Fruit fly (Drosophila melanogaster) whole organism, prepupa: ENCODE measurements around the gene tara.

Source experiments
- Blimp-1 ChIP-seq: fragments of 200-800 bp; sonication (Bioruptor generic); optimal IDR thresholded peaks from 3 replicates; lab custom pipeline; 2017; ENCODE audit warnings: missing biosample characterization, missing genetic modification characterization, mild to moderate bottlenecking, moderate library complexity, missing genetic modification reagents
- CG10631 ChIP-seq: fragments of 200-800 bp; sonication (Bioruptor generic); optimal IDR thresholded peaks from 2 replicates; lab custom pipeline; 2016; ENCODE audit warnings: missing biosample characterization, missing genetic modification characterization
- CG11294 ChIP-seq: fragments of 200-800 bp; sonication (Bioruptor generic); IDR thresholded peaks from 2 replicates; pipeline ENCODE4 v1.3.6; 2022; ENCODE audit warnings: missing biosample characterization, missing genetic modification characterization
- CG11902 ChIP-seq: fragments of 200-800 bp; sonication (Bioruptor generic); optimal IDR thresholded peaks from 3 replicates; lab custom pipeline; 2016; ENCODE audit warnings: missing biosample characterization, missing genetic modification characterization
- CG1621 ChIP-seq: fragments of 200-800 bp; sonication (Bioruptor generic); optimal IDR thresholded peaks from 3 replicates; lab custom pipeline; 2018; ENCODE audit warnings: missing biosample characterization, mild to moderate bottlenecking, missing genetic modification characterization
- CG3032 ChIP-seq: fragments of 200-800 bp; optimal IDR thresholded peaks from 2 replicates; lab custom pipeline; 2019; ENCODE audit warnings: missing biosample characterization, mild to moderate bottlenecking, missing genetic modification characterization, moderate library complexity
- CG31627 ChIP-seq: fragments of 200-800 bp; sonication (Bioruptor generic); optimal IDR thresholded peaks from 3 replicates; lab custom pipeline; 2016; ENCODE audit warnings: missing biosample characterization, missing genetic modification characterization
- CG34406 ChIP-seq: fragments of 200-800 bp; sonication (Bioruptor generic); optimal IDR thresholded peaks from 3 replicates; lab custom pipeline; 2016; ENCODE audit warnings: missing biosample characterization, missing genetic modification characterization
- CG3919 ChIP-seq: fragments of 200-800 bp; sonication (Bioruptor generic); optimal IDR thresholded peaks from 3 replicates; lab custom pipeline; 2016; ENCODE audit warnings: missing biosample characterization, missing genetic modification characterization
- CG4318 ChIP-seq: fragments of 200-800 bp; sonication (Bioruptor generic); optimal IDR thresholded peaks from 3 replicates; lab custom pipeline; 2017; ENCODE audit warnings: missing biosample characterization, mild to moderate bottlenecking, missing genetic modification characterization
- CG6276 ChIP-seq: fragments of 200-800 bp; sonication (Bioruptor generic); optimal IDR thresholded peaks from 2 replicates; lab custom pipeline; 2017; ENCODE audit warnings: missing biosample characterization, mild to moderate bottlenecking, missing genetic modification characterization
- CG6808 ChIP-seq: fragments of 200-800 bp; sonication (Bioruptor generic); optimal IDR thresholded peaks from 3 replicates; lab custom pipeline; 2017; ENCODE audit warnings: missing biosample characterization, missing genetic modification characterization, mild to moderate bottlenecking, moderate library complexity, missing genetic modification reagents
- CG6854 ChIP-seq: fragments of 200-800 bp; sonication (Bioruptor generic); optimal IDR thresholded peaks from 2 replicates; lab custom pipeline; 2017; ENCODE audit warnings: missing biosample characterization, mild to moderate bottlenecking, missing genetic modification characterization
- CG8119 ChIP-seq: fragments of 200-800 bp; sonication (Bioruptor generic); IDR thresholded peaks from 3 replicates; pipeline ENCODE4 v1.3.6; 2022; ENCODE audit warnings: missing biosample characterization, missing genetic modification characterization
- CG8319 ChIP-seq: fragments of 200-800 bp; sonication (Bioruptor generic); optimal IDR thresholded peaks from 3 replicates; lab custom pipeline; 2016; ENCODE audit warnings: missing biosample characterization, missing genetic modification characterization
- CG9139 ChIP-seq: fragments of 200-800 bp; sonication (Bioruptor generic); optimal IDR thresholded peaks from 3 replicates; lab custom pipeline; 2017; ENCODE audit warnings: missing biosample characterization, mild to moderate bottlenecking, missing genetic modification characterization
- Eip78C ChIP-seq: fragments of 200-800 bp; sonication (Bioruptor generic); peaks from one replicate; lab custom pipeline; 2016; ENCODE audit warnings: missing biosample characterization, missing genetic modification characterization
- Ets21C ChIP-seq: fragments of 200-800 bp; sonication (Bioruptor generic); optimal IDR thresholded peaks from 3 replicates; lab custom pipeline; 2016; ENCODE audit warnings: missing biosample characterization, missing genetic modification characterization
- Gug ChIP-seq: fragments of 200-800 bp; sonication (Bioruptor generic); IDR thresholded peaks from 2 replicates; pipeline ENCODE4 v1.3.6; 2022; ENCODE audit warnings: missing biosample characterization, missing genetic modification characterization
- Hr38 ChIP-seq: sonication (Bioruptor generic); optimal IDR thresholded peaks from 2 replicates; lab custom pipeline; 2016; ENCODE audit warnings: missing biosample characterization, missing genetic modification characterization
- Hr39 ChIP-seq: fragments of 200-800 bp; sonication (Bioruptor generic); optimal IDR thresholded peaks from 2 replicates; lab custom pipeline; 2016; ENCODE audit warnings: missing biosample characterization, missing genetic modification characterization
- Hr4 ChIP-seq: fragments of 200-800 bp; sonication (Bioruptor generic); optimal IDR thresholded peaks from 3 replicates; lab custom pipeline; 2016; ENCODE audit warnings: missing biosample characterization, missing genetic modification characterization
- Lpt ChIP-seq: fragments of 200-800 bp; sonication (Bioruptor generic); optimal IDR thresholded peaks from 3 replicates; lab custom pipeline; 2016; ENCODE audit warnings: missing biosample characterization, missing genetic modification characterization
- Met ChIP-seq: fragments of 200-800 bp; sonication (Bioruptor generic); optimal IDR thresholded peaks from 3 replicates; lab custom pipeline; 2016; ENCODE audit warnings: missing biosample characterization, missing genetic modification characterization
- Sox102F ChIP-seq: fragments of 200-800 bp; sonication (Bioruptor generic); optimal IDR thresholded peaks from 2 replicates; lab custom pipeline; 2016; ENCODE audit warnings: missing biosample characterization, mild to moderate bottlenecking, missing genetic modification characterization
- Sox15 ChIP-seq: fragments of 200-800 bp; sonication (Bioruptor generic); optimal IDR thresholded peaks from 3 replicates; lab custom pipeline; 2016; ENCODE audit warnings: missing biosample characterization, missing genetic modification characterization
- acj6 ChIP-seq: fragments of 200-800 bp; sonication (Bioruptor generic); optimal IDR thresholded peaks from 3 replicates; lab custom pipeline; 2016; ENCODE audit warnings: missing biosample characterization, missing genetic modification characterization
- cyc ChIP-seq: fragments of 200-800 bp; sonication (Bioruptor generic); optimal IDR thresholded peaks from 3 replicates; lab custom pipeline; 2016; ENCODE audit warnings: missing biosample characterization, missing genetic modification characterization
- dac ChIP-seq: fragments of 200-800 bp; sonication (Bioruptor generic); optimal IDR thresholded peaks from 2 replicates; lab custom pipeline; 2017; ENCODE audit warnings: missing biosample characterization, mild to moderate bottlenecking, missing genetic modification characterization
- eg ChIP-seq: fragments of 200-800 bp; sonication (Bioruptor generic); IDR thresholded peaks from 3 replicates; pipeline ENCODE4 v1.3.6; 2022; ENCODE audit warnings: missing biosample characterization, missing genetic modification characterization
- esn ChIP-seq: fragments of 200-800 bp; sonication (Bioruptor generic); optimal IDR thresholded peaks from 2 replicates; lab custom pipeline; 2016; ENCODE audit warnings: missing biosample characterization, mild to moderate bottlenecking, missing genetic modification characterization, moderate library complexity
- fd59A ChIP-seq: fragments of 200-800 bp; sonication (Bioruptor generic); optimal IDR thresholded peaks from 2 replicates; lab custom pipeline; 2017; ENCODE audit warnings: missing biosample characterization, mild to moderate bottlenecking, missing genetic modification characterization, missing genetic modification reagents
- fd85E ChIP-seq: fragments of 200-800 bp; sonication (Bioruptor generic); optimal IDR thresholded peaks from 3 replicates; lab custom pipeline; 2016; ENCODE audit warnings: missing biosample characterization, missing genetic modification characterization
- fkh ChIP-seq: fragments of 200-800 bp; sonication (Bioruptor generic); optimal IDR thresholded peaks from 3 replicates; lab custom pipeline; 2017; ENCODE audit warnings: missing biosample characterization, mild to moderate bottlenecking, missing genetic modification characterization, moderate library complexity
- net ChIP-seq: fragments of 200-800 bp; sonication (Bioruptor generic); optimal IDR thresholded peaks from 3 replicates; lab custom pipeline; 2016; ENCODE audit warnings: missing biosample characterization, missing genetic modification characterization
- pdm3 ChIP-seq: fragments of 200-800 bp; sonication (Bioruptor generic); optimal IDR thresholded peaks from 3 replicates; lab custom pipeline; 2016; ENCODE audit warnings: missing biosample characterization, missing genetic modification characterization
- salr ChIP-seq, 2 experiments: fragments of 200-800 bp; sonication (Bioruptor generic); optimal IDR thresholded peaks; 3 replicates each; lab custom pipeline; 2016 to 2018; ENCODE audit warnings: missing biosample characterization in 2 of 2, missing genetic modification characterization in 2 of 2, mild to moderate bottlenecking in 1 of 2
- spab ChIP-seq: fragments of 200-800 bp; sonication (Bioruptor generic); optimal IDR thresholded peaks from 2 replicates; lab custom pipeline; 2017; ENCODE audit warnings: missing biosample characterization, mild to moderate bottlenecking, missing genetic modification characterization, missing genetic modification reagents
- ss ChIP-seq, 2 experiments: fragments of 200-800 bp; sonication (Bioruptor generic); optimal IDR thresholded peaks; 2 replicates in 1 of 2; 3 replicates in 1 of 2; lab custom pipeline; 2017 to 2018; ENCODE audit warnings: mild to moderate bottlenecking in 2 of 2, missing biosample characterization in 2 of 2, missing genetic modification characterization in 2 of 2, moderate library complexity in 1 of 2
- svp ChIP-seq: fragments of 200-800 bp; sonication (Bioruptor generic); peaks from one replicate; lab custom pipeline; 2016; ENCODE audit warnings: missing biosample characterization, missing genetic modification characterization
- topi ChIP-seq: fragments of 200-800 bp; sonication (Bioruptor generic); optimal IDR thresholded peaks from 3 replicates; lab custom pipeline; 2016; ENCODE audit warnings: missing biosample characterization, missing genetic modification characterization
- vri ChIP-seq: fragments of 200-800 bp; sonication (Bioruptor generic); optimal IDR thresholded peaks from 3 replicates; lab custom pipeline; 2016; ENCODE audit warnings: missing biosample characterization, mild to moderate bottlenecking, missing genetic modification characterization

Gene tara

DNA sequence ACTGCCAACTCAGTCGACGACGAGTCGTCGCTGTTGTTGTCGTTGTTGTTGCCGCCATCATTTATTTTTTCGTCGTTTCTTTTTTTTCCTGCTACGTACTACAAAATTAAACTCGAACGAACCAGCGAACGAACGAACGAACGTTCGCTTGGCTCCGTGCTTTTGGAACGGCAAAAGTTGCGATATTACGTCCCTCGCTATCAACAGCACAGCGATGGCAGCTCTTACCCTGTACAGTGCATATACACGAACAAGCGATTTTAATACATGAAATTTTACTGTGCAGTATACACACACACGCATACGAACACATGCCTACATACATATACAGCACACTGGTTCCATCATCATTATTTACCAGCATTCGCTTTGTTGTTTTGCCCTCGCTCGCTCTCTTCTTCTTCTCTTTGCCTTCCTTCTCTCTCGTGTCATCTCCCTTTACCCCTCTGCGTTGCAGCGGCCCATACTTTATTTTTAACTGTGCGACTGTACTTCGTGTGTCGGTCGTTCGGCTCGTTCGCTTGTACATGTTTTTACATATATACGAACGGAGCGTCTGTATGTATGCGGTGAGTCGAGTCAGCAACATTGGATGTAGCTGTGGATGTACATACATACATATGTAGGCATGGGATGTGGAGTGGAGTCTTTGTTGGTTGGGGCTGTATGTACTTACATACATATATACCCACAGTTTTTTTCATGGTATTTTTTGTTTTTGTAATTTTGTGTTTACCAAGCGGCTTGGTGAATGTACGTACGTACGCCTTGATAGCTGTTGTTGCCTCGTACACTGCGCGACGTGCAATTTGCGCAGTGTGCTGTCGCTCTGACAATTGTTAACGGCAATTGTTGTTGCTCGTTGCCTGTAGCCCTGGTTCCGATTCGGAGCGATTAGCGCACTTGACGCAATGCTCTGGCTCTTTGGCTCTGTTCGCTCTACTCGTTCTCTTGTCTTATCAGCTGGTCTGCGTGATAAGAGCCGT is 24.7 kb downstream of the tara start (continued):
- TF ChIP-seq CG6808 (GFP tag; lab: Kevin White, UChicago) (peak; percentile 64), CG11294 (no peak), Eip78C (GFP tag; lab: Kevin White, UChicago) (peak; percentile 78), fd59A (GFP tag; lab: Kevin White, UChicago) (peak; percentile 25), acj6 (peak; percentile 65), CG9139 (GFP tag; lab: Kevin White, UChicago) (peak; percentile 65), Lpt (GFP tag; lab: Kevin White, UChicago) (peak; percentile 76), Sox15 (peak; percentile 36), Ets21C (GFP tag; lab: Kevin White, UChicago) (peak; percentile 40), vri (peak; percentile 91), esn (GFP tag; lab: Kevin White, UChicago) (peak; percentile 58)
- TF ChIP-seq, all 60 proteins: peak for 49

DNA sequence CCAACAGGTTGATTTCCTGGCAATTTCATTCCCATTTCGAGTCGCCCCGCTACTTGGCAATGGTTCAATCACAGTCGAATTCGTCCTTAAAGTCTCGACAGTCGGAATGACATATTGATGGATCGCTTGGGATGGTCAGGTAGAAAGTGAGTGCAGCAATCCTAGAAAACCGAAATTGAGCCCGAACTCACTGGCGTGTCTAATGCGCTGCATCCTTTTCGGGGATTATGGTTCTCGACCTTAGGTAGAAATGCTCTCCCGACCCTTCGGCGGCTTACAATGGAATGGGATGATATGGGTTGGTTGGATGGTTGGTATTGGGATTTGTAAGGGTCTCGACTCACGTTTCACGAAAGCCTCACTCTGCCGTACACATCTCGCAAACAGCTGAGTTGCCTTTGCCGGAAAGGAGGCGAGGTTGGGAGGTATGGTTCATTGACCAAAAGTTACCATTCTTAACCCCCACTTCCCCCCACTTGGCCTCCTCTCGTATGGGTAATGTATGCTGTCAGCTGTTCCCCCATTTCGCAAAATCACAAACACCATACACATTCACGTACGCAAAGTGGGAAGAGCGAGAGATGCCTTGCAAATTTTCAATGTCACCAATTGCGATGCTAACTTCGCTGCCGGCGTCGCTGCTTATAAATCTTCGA is 25.9 kb downstream of the tara start:
- TF ChIP-seq svp (GFP tag; lab: Kevin White, UChicago) (peak; percentile 59), CG11294 (no peak), CG3032 (tag; lab: Kevin White, UChicago) (no peak)
- TF ChIP-seq, all 60 proteins: peak for 1

DNA sequence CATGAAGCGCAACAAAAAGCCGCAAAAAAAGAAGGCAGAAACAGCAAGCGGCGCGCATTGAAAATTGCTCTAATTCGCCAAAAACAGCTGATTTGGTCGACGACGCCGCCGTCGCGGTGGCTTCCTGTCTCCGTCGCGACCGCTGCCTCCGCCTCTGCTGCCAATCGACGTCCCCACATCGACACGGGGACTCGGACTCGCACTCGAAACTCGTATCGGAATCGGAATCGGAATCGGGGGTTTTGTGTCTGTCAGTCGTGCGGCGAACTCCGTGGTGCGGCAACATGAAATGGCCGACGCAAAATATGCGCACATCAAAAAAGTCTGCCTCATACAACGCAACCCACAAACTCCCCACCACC is 26.5 kb downstream of the tara start:
- TF ChIP-seq CG1621 (peak; percentile 23), CG34406 (GFP tag; lab: Kevin White, UChicago) (no peak), CG6854 (GFP tag; lab: Kevin White, UChicago) (peak; percentile 76), svp (GFP tag; lab: Kevin White, UChicago) (peak; percentile 51), net (no peak), CG6276 (GFP tag; lab: Kevin White, UChicago) (no peak)

DNA sequence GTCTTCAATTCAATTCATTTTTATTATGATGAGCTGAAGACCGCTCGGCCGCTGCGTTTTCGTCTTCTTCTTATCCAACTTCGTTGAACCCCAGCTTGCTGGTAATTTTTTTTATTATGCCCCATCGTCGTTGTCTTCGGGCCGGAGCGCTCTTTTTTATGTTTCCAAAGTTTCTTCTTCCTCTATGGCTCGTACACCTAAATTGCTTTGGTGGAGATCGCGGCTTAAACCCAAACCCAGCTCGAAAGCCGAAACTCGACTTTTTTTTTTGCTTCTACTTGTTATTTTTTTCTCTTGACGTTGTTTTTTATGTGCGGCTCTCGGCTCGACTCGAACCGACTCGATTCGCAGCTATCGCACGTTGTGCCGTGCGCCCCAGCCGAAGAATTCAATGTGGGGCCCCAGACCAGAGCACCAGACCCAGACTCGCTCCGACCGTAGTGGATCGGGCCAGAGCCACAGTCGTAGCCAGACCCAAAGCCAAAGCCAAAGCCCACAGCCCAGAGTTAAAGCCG is 27.5 kb downstream of the tara start:
- TF ChIP-seq Lpt (GFP tag; lab: Kevin White, UChicago) (peak; percentile 52), Blimp-1 (GFP tag; lab: Kevin White, UChicago) (no peak), CG10631 (GFP tag; lab: Kevin White, UChicago) (no peak), vri (no peak), CG31627 (no peak), CG34406 (GFP tag; lab: Kevin White, UChicago) (no peak), CG8119 (GFP tag; lab: Robert Waterston, UW) (no peak), CG6808 (GFP tag; lab: Kevin White, UChicago) (peak; percentile 40), Eip78C (GFP tag; lab: Kevin White, UChicago) (peak; percentile 65), cyc (GFP tag; lab: Kevin White, UChicago) (no peak), ss (GFP tag; optimal IDR thresholded peaks at IDR 0.05; lab: Kevin White, UChicago) (peak; percentile 64 to 80), topi (GFP tag; lab: Kevin White, UChicago) (no peak), fkh (no peak), Gug (no peak), CG8319 (GFP tag; lab: Kevin White, UChicago) (no peak), CG6854 (GFP tag; lab: Kevin White, UChicago) (peak; percentile 86), Hr38 (GFP tag; lab: Kevin White, UChicago) (no peak), spab (GFP tag; lab: Kevin White, UChicago) (no peak), salr (GFP tag; optimal IDR thresholded peaks at IDR 0.05; lab: Kevin White, UChicago) (peak in 1 of 2 experiments; percentile 38), Hr4 (GFP tag; lab: Kevin White, UChicago) (no peak), CG4318 (GFP tag; lab: Kevin White, UChicago) (no peak), CG11902 (GFP tag; lab: Kevin White, UChicago) (no peak), Met (no peak), net (peak; percentile 22), eg (GFP tag; lab: Robert Waterston, UW) (no peak), Hr39 (no peak), pdm3 (GFP tag; lab: Kevin White, UChicago) (no peak), esn (GFP tag; lab: Kevin White, UChicago) (no peak), Sox102F (GFP tag; lab: Kevin White, UChicago) (no peak), fd85E (no peak), CG3919 (GFP tag; lab: Kevin White, UChicago) (no peak), dac (GFP tag; lab: Kevin White, UChicago) (no peak)
